Fruit fly (Drosophila melanogaster): Measurements from ENCODE around the gene Sema1a.

The Sema1a gene

dm6 chr2L:8684276-8684675, 142.3 kb downstream of the Sema1a start, which contains the start of gene CG9289:
Gene CG9289, minus strand, starts transcription at chr2L:8684376.
- TF ChIP-seq CG15514 (GFP tag; optimal IDR thresholded peaks at IDR 0.05) = no peak
- no peak for TF ChIP-seq amos (GFP tag; IDR thresholded peaks at IDR 0.05; ENCODE audit: partially characterized antibody)
- TF ChIP-seq dati (GFP tag; IDR thresholded peaks at IDR 0.05) = no peak
- TF ChIP-seq mld (GFP tag; IDR thresholded peaks at IDR 0.05; ENCODE audit: partially characterized antibody) = no peak
- no peak for TF ChIP-seq CoRest (tag; optimal IDR thresholded peaks at IDR 0.05)
- TF ChIP-seq CG12071 (GFP tag; optimal IDR thresholded peaks at IDR 0.05) = no peak
- TF ChIP-seq CG11560 (tag; IDR thresholded peaks at IDR 0.05) = no peak
- TF ChIP-seq crol (GFP tag; IDR thresholded peaks at IDR 0.05) = no peak
- no peak for TF ChIP-seq CG4360 (GFP tag; IDR thresholded peaks at IDR 0.05)
- no peak for TF ChIP-seq Dp (GFP tag; optimal IDR thresholded peaks at IDR 0.05)
- no peak for TF ChIP-seq CG10959 (GFP tag; IDR thresholded peaks at IDR 0.05)
- no peak for TF ChIP-seq CG12155 (GFP tag; optimal IDR thresholded peaks at IDR 0.05)
- TF ChIP-seq jumu (GFP tag; optimal IDR thresholded peaks at IDR 0.05) = no peak
- no peak for TF ChIP-seq MESR4 (GFP tag; optimal IDR thresholded peaks at IDR 0.05)
- no peak for TF ChIP-seq lov (optimal IDR thresholded peaks at IDR 0.05)
- no peak for TF ChIP-seq lov (GFP tag; IDR thresholded peaks at IDR 0.05)
- no peak for TF ChIP-seq BEAF-32 (GFP tag; optimal IDR thresholded peaks at IDR 0.05)
- no peak for TF ChIP-seq ci (GFP tag; IDR thresholded peaks at IDR 0.05)
- TF ChIP-seq Camta (GFP tag; optimal IDR thresholded peaks at IDR 0.05) = no peak
- no peak for TF ChIP-seq slp2 (GFP tag; optimal IDR thresholded peaks at IDR 0.05)
- no peak for TF ChIP-seq h (optimal IDR thresholded peaks at IDR 0.05)

dm6 chr2L:8685668-8686306, 143.8 kb downstream of the Sema1a start, which contains the start of the genes PrBP and Trs23:
Gene PrBP, minus strand, starts transcription at chr2L:8685955.
Gene Trs23, plus strand, starts transcription at chr2L:8686231.
- TF ChIP-seq MESR4 (GFP tag; optimal IDR thresholded peaks at IDR 0.05) (peak; percentile 42), ATbp (GFP tag; optimal IDR thresholded peaks at IDR 0.05) (no peak), CG14710 (tag; optimal IDR thresholded peaks at IDR 0.05) (peak; percentile 34), Doc3 (GFP tag; IDR thresholded peaks at IDR 0.05; ENCODE audit: partially characterized antibody) (0 out of 3 replicates have a peak, but pooled peaks have one; percentile 16), CG6272 (GFP tag; IDR thresholded peaks at IDR 0.05) (no peak), Lhr (GFP tag; optimal IDR thresholded peaks at IDR 0.05) (peak; percentile 32), lov (optimal IDR thresholded peaks at IDR 0.05) (no peak), lov (GFP tag; IDR thresholded peaks at IDR 0.05) (no peak), Bgb (GFP tag; IDR thresholded peaks at IDR 0.05; ENCODE audit: partially characterized antibody) (peak; percentile 36; the same call in 1 of the 2 replicates), stwl (tag; optimal IDR thresholded peaks at IDR 0.05) (peak; percentile 49), CG12659 (GFP tag; optimal IDR thresholded peaks at IDR 0.05) (peak; percentile 45), CG13287 (GFP tag; IDR thresholded peaks at IDR 0.05; ENCODE audit: partially characterized antibody) (peak; percentile 43), CG4730 (GFP tag; IDR thresholded peaks at IDR 0.05) (no peak), CG5245 (GFP tag; optimal IDR thresholded peaks at IDR 0.05) (no peak), sens (GFP tag) (peak; percentile 23), CG7963 (GFP tag; IDR thresholded peaks at IDR 0.05; ENCODE audit: partially characterized antibody) (no peak), Ravus (GFP tag; IDR thresholded peaks at IDR 0.05) (no peak), CG18619 (GFP tag; optimal IDR thresholded peaks at IDR 0.05) (no peak), gcm2 (GFP tag; optimal IDR thresholded peaks at IDR 0.05) (no peak), CG17829 (tag; optimal IDR thresholded peaks at IDR 0.05) (peak; percentile 32), zf30C (GFP tag; optimal IDR thresholded peaks at IDR 0.05) (no peak), Dll (GFP tag; IDR thresholded peaks at IDR 0.05; ENCODE audit: partially characterized antibody) (peak; percentile 71; the same call in 3 of the 4 replicates), CG17361 (GFP tag; IDR thresholded peaks at IDR 0.05) (peak; percentile 36; the same call in 1 of the 3 replicates), crp (GFP tag; optimal IDR thresholded peaks at IDR 0.05) (peak; percentile 61 to 94), chinmo (GFP tag; IDR thresholded peaks at IDR 0.05; ENCODE audit: partially characterized antibody) (peak; percentile 42; the same call in 1 of the 4 replicates), MBD-R2 (GFP tag; IDR thresholded peaks at IDR 0.05) (peak; percentile 38; the same call in 1 of the 2 replicates), knrl (GFP tag; IDR thresholded peaks at IDR 0.05; ENCODE audit: partially characterized antibody) (peak; percentile 78), CG15601 (tag; optimal IDR thresholded peaks at IDR 0.05) (peak; percentile 26), Sin3A (optimal IDR thresholded peaks at IDR 0.05) (peak; percentile 42), CG12155 (GFP tag; optimal IDR thresholded peaks at IDR 0.05) (no peak), CG9215 (GFP tag; IDR thresholded peaks at IDR 0.05) (no peak), CG7928 (GFP tag; optimal IDR thresholded peaks at IDR 0.05) (peak; percentile 87)

Data from whole organism, embryonic.